Worm (Caenorhabditis elegans): ENCODE data around the gene srd-3.

- TF ChIP-seq hmbx-1 (tag; optimal IDR thresholded peaks at IDR 0.05) (no peak), ama-1 (optimal IDR thresholded peaks at IDR 0.05) (no peak), tbx-37 (GFP tag; conservative IDR thresholded peaks at IDR 0.05) (no peak), hnd-1 (tag; optimal IDR thresholded peaks at IDR 0.05) (no peak)
These were observed 44.9 kb upstream of the srd-3 start, which contains the start of gene T01D1.7 for ce11 chrII:173679-174078.
